Fruit fly (Drosophila melanogaster) whole organism, embryonic: ENCODE data around the gene Or85c.

Experiments used
- Adf1 ChIP-seq: fragments of 200-800 bp; sonication (Bioruptor generic); IDR thresholded peaks from 2 replicates; pipeline ENCODE4 v1.3.6; 2022; ENCODE audit warnings: missing biosample characterization, missing genetic modification characterization
- CG10147 ChIP-seq: fragments of 200-800 bp; sonication (Bioruptor generic); optimal IDR thresholded peaks from 2 replicates; lab custom pipeline; 2019; ENCODE audit warnings: missing biosample characterization, mild to moderate bottlenecking, missing genetic modification characterization, moderate library complexity
- CG10274 ChIP-seq: fragments of 200-800 bp; sonication (Bioruptor generic); optimal IDR thresholded peaks from 3 replicates; lab custom pipeline; 2017; ENCODE audit warnings: missing biosample characterization, mild to moderate bottlenecking, missing genetic modification characterization
- CG10543 ChIP-seq: fragments of 200-800 bp; sonication (Bioruptor generic); optimal IDR thresholded peaks from 3 replicates; lab custom pipeline; 2017; ENCODE audit warnings: missing biosample characterization, mild to moderate bottlenecking, missing genetic modification characterization, moderate library complexity
- CG11085 ChIP-seq: fragments of 200-800 bp; sonication (Bioruptor generic); IDR thresholded peaks from 2 replicates; pipeline ENCODE4 v1.3.6; 2022; ENCODE audit warnings: missing biosample characterization, missing genetic modification characterization
- CG11504 ChIP-seq: fragments of 200-800 bp; sonication (Bioruptor generic); optimal IDR thresholded peaks from 3 replicates; lab custom pipeline; 2019; ENCODE audit warnings: missing biosample characterization, mild to moderate bottlenecking, missing genetic modification characterization, moderate library complexity
- CG11560 ChIP-seq: fragments of 200-800 bp; sonication (Bioruptor generic); IDR thresholded peaks from 3 replicates; pipeline ENCODE4 v1.3.6; 2022; ENCODE audit warnings: missing biosample characterization, missing genetic modification characterization
- CG12391 ChIP-seq: fragments of 200-800 bp; sonication (Bioruptor generic); optimal IDR thresholded peaks from 3 replicates; lab custom pipeline; 2018; ENCODE audit warnings: missing biosample characterization, mild to moderate bottlenecking, missing genetic modification characterization, moderate library complexity
- CG12659 ChIP-seq: fragments of 200-800 bp; sonication (Bioruptor generic); optimal IDR thresholded peaks from 3 replicates; lab custom pipeline; 2017; ENCODE audit warnings: mild to moderate bottlenecking, missing biosample characterization, missing genetic modification reagents, missing genetic modification characterization
- CG13296 ChIP-seq: fragments of 200-800 bp; sonication (Bioruptor generic); optimal IDR thresholded peaks from 3 replicates; lab custom pipeline; 2018; ENCODE audit warnings: missing biosample characterization, mild to moderate bottlenecking, missing genetic modification characterization
- CG14441 ChIP-seq: fragments of 200-800 bp; sonication (Bioruptor generic); IDR thresholded peaks from 2 replicates; pipeline ENCODE4 v1.3.6; 2022; ENCODE audit warnings: missing biosample characterization, missing genetic modification characterization
- CG14710 ChIP-seq: fragments of 200-800 bp; sonication (Bioruptor generic); optimal IDR thresholded peaks from 3 replicates; lab custom pipeline; 2019; ENCODE audit warnings: missing biosample characterization, mild to moderate bottlenecking, missing genetic modification characterization, moderate library complexity
- CG15073 ChIP-seq: fragments of 200-800 bp; sonication (Bioruptor generic); optimal IDR thresholded peaks from 2 replicates; lab custom pipeline; 2016; ENCODE audit warnings: missing biosample characterization, missing genetic modification characterization
- CG15601 ChIP-seq: fragments of 200-800 bp; sonication (Bioruptor generic); optimal IDR thresholded peaks from 3 replicates; lab custom pipeline; 2019; ENCODE audit warnings: missing biosample characterization, mild to moderate bottlenecking, missing genetic modification characterization, moderate library complexity
- CG15696 ChIP-seq: fragments of 200-800 bp; sonication (Bioruptor generic); optimal IDR thresholded peaks from 2 replicates; lab custom pipeline; 2019; ENCODE audit warnings: missing biosample characterization, mild to moderate bottlenecking, missing genetic modification characterization, moderate library complexity
- CG17328 ChIP-seq: fragments of 200-800 bp; sonication (Bioruptor generic); IDR thresholded peaks from 2 replicates; pipeline ENCODE4 v1.3.6; 2022; ENCODE audit warnings: missing biosample characterization, missing genetic modification characterization
- CG17568 ChIP-seq: fragments of 200-800 bp; sonication (Bioruptor generic); optimal IDR thresholded peaks from 2 replicates; lab custom pipeline; 2018; ENCODE audit warnings: missing biosample characterization, mild to moderate bottlenecking, missing genetic modification characterization, moderate library complexity
- CG18476 ChIP-seq: fragments of 200-800 bp; sonication (Bioruptor generic); optimal IDR thresholded peaks from 2 replicates; lab custom pipeline; 2016; ENCODE audit warnings: missing biosample characterization, mild to moderate bottlenecking, missing genetic modification characterization
- CG30403 ChIP-seq: fragments of 200-800 bp; sonication (Bioruptor generic); optimal IDR thresholded peaks from 3 replicates; lab custom pipeline; 2016; ENCODE audit warnings: missing biosample characterization, missing genetic modification characterization
- CG31388 ChIP-seq: fragments of 200-800 bp; sonication (Bioruptor generic); optimal IDR thresholded peaks from 2 replicates; lab custom pipeline; 2016; ENCODE audit warnings: missing biosample characterization, missing genetic modification characterization
- CG31441 ChIP-seq: fragments of 200-800 bp; sonication (Bioruptor generic); IDR thresholded peaks from 2 replicates; pipeline ENCODE4 v1.3.6; 2022; ENCODE audit warnings: missing biosample characterization, missing genetic modification characterization
- CG3281 ChIP-seq: fragments of 200-800 bp; sonication (Bioruptor generic); optimal IDR thresholded peaks from 3 replicates; lab custom pipeline; 2017; ENCODE audit warnings: missing biosample characterization, mild to moderate bottlenecking, missing genetic modification characterization
- CG7271 ChIP-seq: fragments of 200-800 bp; sonication (Bioruptor generic); optimal IDR thresholded peaks from 2 replicates; lab custom pipeline; 2018; ENCODE audit warnings: missing biosample characterization, mild to moderate bottlenecking, missing genetic modification characterization, moderate library complexity
- CG9797 ChIP-seq: fragments of 200-800 bp; sonication (Bioruptor generic); optimal IDR thresholded peaks from 3 replicates; lab custom pipeline; 2018; ENCODE audit warnings: missing biosample characterization, mild to moderate bottlenecking, missing genetic modification characterization
- CTCF ChIP-seq: fragments of 200-800 bp; sonication (Bioruptor generic); optimal IDR thresholded peaks from 2 replicates; lab custom pipeline; 2017; ENCODE audit warnings: missing biosample characterization, mild to moderate bottlenecking, missing genetic modification characterization, moderate library complexity
- Dbx ChIP-seq: fragments of 200-800 bp; sonication (Bioruptor generic); IDR thresholded peaks from 3 replicates; pipeline ENCODE4 v1.3.6; 2022; ENCODE audit warnings: missing biosample characterization, missing genetic modification characterization
- Doc3 ChIP-seq: fragments of 200-800 bp; sonication (Bioruptor generic); IDR thresholded peaks from 3 replicates; pipeline ENCODE4 v1.3.6; 2022; ENCODE audit warnings: missing biosample characterization, missing genetic modification characterization; ENCODE audit not compliant: partially characterized antibody
- H2.0 ChIP-seq: fragments of 200-800 bp; sonication (Bioruptor generic); IDR thresholded peaks from 2 replicates; pipeline ENCODE4 v1.3.6; 2022; ENCODE audit warnings: missing biosample characterization, missing genetic modification characterization
- HLH3B ChIP-seq: fragments of 200-800 bp; sonication (Bioruptor generic); IDR thresholded peaks from 2 replicates; pipeline ENCODE4 v1.3.6; 2022; ENCODE audit warnings: missing biosample characterization, missing genetic modification characterization
- Hr78 ChIP-seq, 2 experiments: fragments of 200-800 bp in 1 of 2; fragments of >200 bp in 1 of 2; sonication (Bioruptor generic) in 1 of 2; optimal IDR thresholded peaks; 2 replicates each; lab custom pipeline; 2017 to 2019; ENCODE audit warnings: missing biosample characterization in 2 of 2, missing genetic modification characterization in 2 of 2, mild to moderate bottlenecking in 1 of 2, moderate library complexity in 1 of 2
- NfI ChIP-seq: fragments of 200-800 bp; sonication (Bioruptor generic); optimal IDR thresholded peaks from 3 replicates; lab custom pipeline; 2018; ENCODE audit warnings: missing biosample characterization, mild to moderate bottlenecking, missing genetic modification characterization, moderate library complexity
- Opbp ChIP-seq: fragments of 200-800 bp; sonication (Bioruptor generic); IDR thresholded peaks from 3 replicates; pipeline ENCODE4 v1.3.6; 2022; ENCODE audit warnings: missing biosample characterization, missing genetic modification characterization; ENCODE audit not compliant: partially characterized antibody
- Scr ChIP-seq: fragments of 200-800 bp; sonication (Bioruptor generic); IDR thresholded peaks from 2 replicates; pipeline ENCODE4 v1.3.6; 2022; ENCODE audit warnings: missing biosample characterization, missing genetic modification characterization; ENCODE audit not compliant: partially characterized antibody
- Trl ChIP-seq, 3 experiments: fragments of >200 bp in 2 of 3; fragments of 200-800 bp in 1 of 3; sonication (Bioruptor generic) in 1 of 3; optimal IDR thresholded peaks; 2 replicates in 1 of 3; 3 replicates in 2 of 3; lab custom pipeline; 2016 to 2017; ENCODE audit warnings: missing biosample characterization in 1 of 3, missing genetic modification characterization in 1 of 3
- chif ChIP-seq, 2 experiments: fragments of 200-800 bp; sonication (Bioruptor generic); optimal IDR thresholded peaks; 3 replicates each; lab custom pipeline; 2016; ENCODE audit warnings: missing biosample characterization in 2 of 2, missing genetic modification characterization in 2 of 2
- fd96Cb ChIP-seq: fragments of 200-800 bp; sonication (Bioruptor generic); optimal IDR thresholded peaks from 2 replicates; lab custom pipeline; 2018; ENCODE audit warnings: missing biosample characterization, mild to moderate bottlenecking, missing genetic modification characterization, moderate library complexity
- gcm ChIP-seq: fragments of 200-800 bp; sonication (Bioruptor generic); optimal IDR thresholded peaks from 2 replicates; lab custom pipeline; 2019; ENCODE audit warnings: missing biosample characterization, mild to moderate bottlenecking, missing genetic modification characterization, moderate library complexity
- inv ChIP-seq: fragments of 200-800 bp; sonication (Bioruptor generic); IDR thresholded peaks from 2 replicates; pipeline ENCODE4 v1.3.6; 2022; ENCODE audit warnings: missing biosample characterization, missing genetic modification characterization; ENCODE audit not compliant: partially characterized antibody
- ken ChIP-seq: fragments of 200-800 bp; sonication (Bioruptor generic); IDR thresholded peaks from 3 replicates; pipeline ENCODE4 v1.3.6; 2022; ENCODE audit warnings: missing biosample characterization, missing genetic modification characterization
- lbe ChIP-seq: fragments of 200-800 bp; sonication (Bioruptor generic); optimal IDR thresholded peaks from 2 replicates; lab custom pipeline; 2016; ENCODE audit warnings: missing biosample characterization, mild to moderate bottlenecking, missing genetic modification characterization
- lov ChIP-seq, 2 experiments: fragments of 200-800 bp in 1 of 2; fragments of >200 bp in 1 of 2; sonication (Bioruptor generic) in 1 of 2; IDR thresholded peaks in 1 of 2; optimal IDR thresholded peaks in 1 of 2; 2 replicates in 1 of 2; 3 replicates in 1 of 2; pipeline versions ENCODE4 v1.3.6 to Lab custom; 2017 to 2022; ENCODE audit warnings: missing biosample characterization in 1 of 2, missing genetic modification characterization in 1 of 2
- org-1 ChIP-seq: fragments of 200-800 bp; sonication (Bioruptor generic); optimal IDR thresholded peaks from 2 replicates; lab custom pipeline; 2017; ENCODE audit warnings: missing biosample characterization, missing genetic modification characterization
- pb ChIP-seq: fragments of 200-800 bp; sonication (Bioruptor generic); optimal IDR thresholded peaks from 3 replicates; lab custom pipeline; 2016; ENCODE audit warnings: missing biosample characterization, missing genetic modification characterization
- pnt ChIP-seq: fragments of 200-800 bp; sonication (Bioruptor generic); optimal IDR thresholded peaks from 3 replicates; lab custom pipeline; 2016; ENCODE audit warnings: missing biosample characterization, missing genetic modification characterization
- stwl ChIP-seq: fragments of 200-800 bp; sonication (Bioruptor generic); optimal IDR thresholded peaks from 3 replicates; lab custom pipeline; 2018; ENCODE audit warnings: missing biosample characterization, mild to moderate bottlenecking, missing genetic modification characterization, moderate library complexity
- tap ChIP-seq: fragments of 200-800 bp; optimal IDR thresholded peaks from 3 replicates; lab custom pipeline; 2019; ENCODE audit warnings: missing biosample characterization, mild to moderate bottlenecking, missing genetic modification characterization, moderate library complexity
- toy ChIP-seq: fragments of 200-800 bp; sonication (Bioruptor generic); IDR thresholded peaks from 2 replicates; pipeline ENCODE4 v1.3.6; 2022; ENCODE audit warnings: missing biosample characterization, missing genetic modification characterization
- vvl ChIP-seq: fragments of 200-800 bp; sonication (Bioruptor generic); IDR thresholded peaks from 2 replicates; pipeline ENCODE4 v1.3.6; 2022; ENCODE audit warnings: missing biosample characterization, missing genetic modification characterization
- zfh1 ChIP-seq: fragments of 200-800 bp; sonication (Bioruptor generic); IDR thresholded peaks from 3 replicates; pipeline ENCODE4 v1.3.6; 2022; ENCODE audit warnings: missing biosample characterization, missing genetic modification characterization

Gene Or85c

dm6 chr3R:8482881-8483280 lies 29.9 kb downstream of the Or85c start (continued):
- TF ChIP-seq HLH3B, result peak; percentile 84; the same call in 1 of the 2 replicates
- TF ChIP-seq Trl (optimal IDR thresholded peaks at IDR 0.05; lab: Kevin White, UChicago), result no peak
- peak; percentile 71 for TF ChIP-seq Trl (GFP tag; optimal IDR thresholded peaks at IDR 0.05; lab: Kevin White, UChicago)
- TF ChIP-seq CG31441 (GFP tag; lab: Robert Waterston, UW), result peak; percentile 72
- TF ChIP-seq pb (GFP tag; lab: Kevin White, UChicago), result peak; percentile 28
- TF ChIP-seq CG10147, result peak; percentile 67
- TF ChIP-seq H2.0 (GFP tag; lab: Robert Waterston, UW), result peak; percentile 69
- TF ChIP-seq vvl (GFP tag; lab: Robert Waterston, UW), result peak; percentile 86
- no peak for TF ChIP-seq CG15073 (GFP tag; lab: Kevin White, UChicago)
- TF ChIP-seq CTCF, result no peak
- TF ChIP-seq CG14710 (tag; lab: Kevin White, UChicago), result peak; percentile 54
- peak; percentile 69 for TF ChIP-seq CG12391 (tag; lab: Kevin White, UChicago)
- TF ChIP-seq chif (GFP tag; optimal IDR thresholded peaks at IDR 0.05; lab: Kevin White, UChicago), result peak; percentile 30 to 65
- peak; percentile 65 for TF ChIP-seq CG13296 (GFP tag; lab: Kevin White, UChicago)
- no peak for TF ChIP-seq inv (GFP tag; lab: Robert Waterston, UW)
- peak; percentile 82 for TF ChIP-seq CG11504 (tag; lab: Kevin White, UChicago)
- no peak for TF ChIP-seq Doc3 (GFP tag; lab: Robert Waterston, UW)
- no peak for TF ChIP-seq stwl (tag; lab: Kevin White, UChicago)
- TF ChIP-seq pnt (GFP tag; lab: Kevin White, UChicago), result peak; percentile 80
- TF ChIP-seq gcm (GFP tag; lab: Kevin White, UChicago), result peak; percentile 40
- 0 out of 3 replicates have a peak, but pooled peaks have one; percentile 42 for TF ChIP-seq CG11560 (tag; lab: Robert Waterston, UW)
- peak; percentile 68 for TF ChIP-seq toy (GFP tag; lab: Robert Waterston, UW)
- peak; percentile 73 for TF ChIP-seq fd96Cb (tag; lab: Kevin White, UChicago)
- no peak for TF ChIP-seq CG7271 (tag; lab: Kevin White, UChicago)
- TF ChIP-seq CG17568, result peak; percentile 4
- TF ChIP-seq tap, result peak; percentile 70
- peak; percentile 70 for TF ChIP-seq NfI (GFP tag; lab: Kevin White, UChicago)
- TF ChIP-seq CG14441, result peak; percentile 75
- TF ChIP-seq lbe, result no peak
- peak; percentile 32 for TF ChIP-seq CG18476 (GFP tag; lab: Kevin White, UChicago)
- no peak for TF ChIP-seq Opbp (GFP tag; lab: Robert Waterston, UW)
- TF ChIP-seq CG3281 (GFP tag; lab: Kevin White, UChicago), result peak; percentile 72
- no peak for TF ChIP-seq lov (optimal IDR thresholded peaks at IDR 0.05; lab: Kevin White, UChicago)
- TF ChIP-seq lov (GFP tag; IDR thresholded peaks at IDR 0.05; lab: Robert Waterston, UW), result peak; percentile 81; the same call in 1 of the 3 replicates
- no peak for TF ChIP-seq Hr78 (GFP tag; optimal IDR thresholded peaks at IDR 0.05; lab: Kevin White, UChicago)
- TF ChIP-seq CG10274 (GFP tag; lab: Kevin White, UChicago), result peak; percentile 35
- TF ChIP-seq Adf1, result no peak
- TF ChIP-seq CG17328 (GFP tag; lab: Robert Waterston, UW), result peak; percentile 63
- TF ChIP-seq CG30403, result peak; percentile 65
- TF ChIP-seq CG10543 (GFP tag; lab: Kevin White, UChicago), result peak; percentile 38
- peak; percentile 60 for TF ChIP-seq org-1 (GFP tag; lab: Kevin White, UChicago)
- TF ChIP-seq Dbx, result peak; percentile 72
- no peak for TF ChIP-seq CG15601 (tag; lab: Kevin White, UChicago)
- TF ChIP-seq Scr, result no peak
- TF ChIP-seq CG11085 (GFP tag; lab: Robert Waterston, UW), result peak; percentile 40; the same call in 1 of the 2 replicates
- TF ChIP-seq CG15696, result no peak
- no peak for TF ChIP-seq CG9797 (GFP tag; lab: Kevin White, UChicago)
- TF ChIP-seq zfh1 (GFP tag; lab: Robert Waterston, UW), result peak; percentile 79; the same call in 2 of the 3 replicates
- peak; percentile 52 for TF ChIP-seq CG12659
- TF ChIP-seq ken (GFP tag; lab: Robert Waterston, UW), result peak; percentile 69; the same call in 2 of the 3 replicates
- TF ChIP-seq CG31388 (GFP tag; lab: Kevin White, UChicago), result no peak
